Worm (Caenorhabditis elegans): ENCODE data around the gene glb-23.

Gene glb-23

DNA sequence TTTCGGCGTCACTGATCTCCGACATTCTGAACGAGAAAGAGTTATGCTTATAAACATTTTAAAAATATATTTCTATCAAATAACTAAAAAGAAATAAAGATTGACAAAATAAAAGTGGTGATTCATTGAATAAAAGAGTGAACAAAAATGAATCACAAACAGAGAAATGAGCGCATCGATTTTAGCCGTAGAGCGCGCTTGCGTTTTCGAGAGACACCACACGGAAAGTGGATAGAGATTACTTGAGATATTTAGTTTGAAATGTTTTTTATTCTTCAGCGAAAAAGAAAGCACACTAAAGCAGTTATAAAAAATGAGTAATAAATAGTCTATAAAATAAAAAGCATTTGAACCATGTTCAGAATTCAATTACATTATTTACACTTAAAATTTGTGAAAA is 10.9 kb upstream of the glb-23 start, which contains the start of gene cap-1:
cap-1 (minus strand) TSS at position 26 of the 400 bp plus-strand sequence.
- TF ChIP-seq tab-1 (GFP tag; IDR thresholded peaks at IDR 0.05) (no peak), cog-1 (tag; optimal IDR thresholded peaks at IDR 0.05) (peak; percentile 33), flt-1 (GFP tag; IDR thresholded peaks at IDR 0.05) (peak; percentile 60), ref-1 (GFP tag; conservative IDR thresholded peaks at IDR 0.05) (no peak), ztf-23 (GFP tag; IDR thresholded peaks at IDR 0.05) (no peak), med-1 (GFP tag; optimal IDR thresholded peaks at IDR 0.05; ENCODE audit: insufficient read depth) (no peak), T22C8.4 (GFP tag; IDR thresholded peaks at IDR 0.05) (peak; percentile 78), klf-2 (GFP tag; conservative IDR thresholded peaks at IDR 0.05) (no peak)

ce11 chrIV:7228208-7228607 is 8.9 kb upstream of the glb-23 start, which contains the start of gene D2024.5:
Gene D2024.5 (minus strand): TSS chrIV:7228308.
- TF ChIP-seq ztf-23 (GFP tag; IDR thresholded peaks at IDR 0.05), result no peak
- TF ChIP-seq med-1 (GFP tag; optimal IDR thresholded peaks at IDR 0.05; ENCODE audit: insufficient read depth), result no peak
- no peak for TF ChIP-seq cog-1 (tag; optimal IDR thresholded peaks at IDR 0.05)
- no peak for TF ChIP-seq ref-1 (GFP tag; conservative IDR thresholded peaks at IDR 0.05)
- TF ChIP-seq ztf-29 (GFP tag; IDR thresholded peaks at IDR 0.05), result no peak
- no peak for TF ChIP-seq tab-1 (GFP tag; IDR thresholded peaks at IDR 0.05)
- TF ChIP-seq flt-1 (GFP tag; IDR thresholded peaks at IDR 0.05), result no peak
- TF ChIP-seq klf-2 (GFP tag; conservative IDR thresholded peaks at IDR 0.05), result no peak
- TF ChIP-seq T22C8.4 (GFP tag; IDR thresholded peaks at IDR 0.05), result no peak

DNA sequence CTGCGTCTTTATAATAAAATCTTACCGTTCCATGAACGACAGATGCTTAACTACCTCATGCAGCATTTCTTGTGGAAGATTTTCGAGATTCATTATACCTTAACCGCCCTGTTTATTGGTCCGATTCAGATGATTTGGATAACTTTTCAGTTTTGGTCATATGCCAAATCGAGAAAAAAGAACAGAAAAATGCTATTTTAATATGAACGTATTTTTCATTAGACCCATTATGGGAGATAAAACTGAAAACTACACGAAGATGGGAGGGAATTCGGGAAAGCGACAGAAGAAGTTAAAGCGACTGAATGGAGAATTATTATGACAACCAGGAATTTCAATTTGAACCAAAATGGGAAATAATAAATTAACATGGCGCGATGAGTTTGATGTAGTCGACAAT is 7.8 kb upstream of the glb-23 start, which contains the start of gene R13A1.10:
R13A1.10 (minus strand) TSS at position 101 of the 400 bp plus-strand sequence.
- no peak for TF ChIP-seq med-1 (GFP tag; optimal IDR thresholded peaks at IDR 0.05; ENCODE audit: insufficient read depth)

- TF ChIP-seq klf-2 (GFP tag; conservative IDR thresholded peaks at IDR 0.05) (no peak), ztf-29 (GFP tag; IDR thresholded peaks at IDR 0.05) (no peak), med-1 (GFP tag; optimal IDR thresholded peaks at IDR 0.05; ENCODE audit: insufficient read depth) (no peak), flt-1 (GFP tag; IDR thresholded peaks at IDR 0.05) (no peak), T22C8.4 (GFP tag; IDR thresholded peaks at IDR 0.05) (no peak), tab-1 (GFP tag; IDR thresholded peaks at IDR 0.05) (no peak), cog-1 (tag; optimal IDR thresholded peaks at IDR 0.05) (no peak), ref-1 (GFP tag; conservative IDR thresholded peaks at IDR 0.05) (no peak), ztf-23 (GFP tag; IDR thresholded peaks at IDR 0.05) (no peak)
Observed at ce11 chrIV:7222088-7222487, 2.8 kb upstream of the glb-23 start.

DNA sequence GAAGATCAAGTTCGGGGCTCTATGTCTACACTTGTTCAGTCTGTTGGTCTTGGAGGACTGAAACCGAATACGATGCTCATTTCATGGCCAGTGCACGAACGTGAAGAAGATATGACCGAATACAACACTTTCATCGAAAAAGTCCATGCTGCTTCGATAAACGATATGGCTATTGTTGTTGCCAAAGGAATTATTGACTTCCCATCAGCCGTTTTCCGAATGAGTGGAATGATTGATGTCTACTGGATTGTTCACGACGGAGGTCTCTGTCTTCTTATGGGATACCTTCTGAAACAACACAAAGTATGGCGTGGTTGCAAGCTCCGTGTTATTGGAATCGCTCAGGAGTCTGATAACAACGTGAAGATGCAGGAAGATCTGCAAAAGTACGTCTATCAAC is 3.1 kb downstream of the glb-23 start:
- TF ChIP-seq ztf-23 (GFP tag; IDR thresholded peaks at IDR 0.05) (no peak), tab-1 (GFP tag; IDR thresholded peaks at IDR 0.05) (no peak), med-1 (GFP tag; optimal IDR thresholded peaks at IDR 0.05; ENCODE audit: insufficient read depth) (no peak), klf-2 (GFP tag; conservative IDR thresholded peaks at IDR 0.05) (no peak), ref-1 (GFP tag; conservative IDR thresholded peaks at IDR 0.05) (no peak), cog-1 (tag; optimal IDR thresholded peaks at IDR 0.05) (no peak), ztf-29 (GFP tag; IDR thresholded peaks at IDR 0.05) (no peak), flt-1 (GFP tag; IDR thresholded peaks at IDR 0.05) (no peak), T22C8.4 (GFP tag; IDR thresholded peaks at IDR 0.05) (no peak)

DNA sequence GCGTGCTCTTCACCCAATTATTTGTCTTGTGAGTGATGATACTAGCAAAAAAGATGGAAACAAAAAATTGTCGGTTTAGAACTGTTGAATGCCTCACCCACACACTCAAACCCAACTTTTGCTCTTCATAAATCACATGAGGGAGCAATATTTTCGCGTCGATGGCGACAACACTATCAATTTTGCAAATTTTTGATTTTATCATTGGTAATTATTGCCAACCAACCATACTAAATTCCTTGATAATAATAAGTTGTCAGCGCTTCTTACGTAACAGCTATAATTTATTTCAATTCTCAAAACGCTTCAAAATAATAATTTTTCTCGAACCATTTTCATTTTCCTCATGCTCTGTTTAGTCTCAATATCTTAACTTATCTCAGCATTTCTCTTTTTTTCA is 6.5 kb downstream of the glb-23 start:
- TF ChIP-seq ztf-29 (GFP tag; IDR thresholded peaks at IDR 0.05) (no peak), tab-1 (GFP tag; IDR thresholded peaks at IDR 0.05) (no peak), flt-1 (GFP tag; IDR thresholded peaks at IDR 0.05) (no peak), ztf-23 (GFP tag; IDR thresholded peaks at IDR 0.05) (no peak), med-1 (GFP tag; optimal IDR thresholded peaks at IDR 0.05; ENCODE audit: insufficient read depth) (no peak), T22C8.4 (GFP tag; IDR thresholded peaks at IDR 0.05) (no peak), ref-1 (GFP tag; conservative IDR thresholded peaks at IDR 0.05) (no peak), klf-2 (GFP tag; conservative IDR thresholded peaks at IDR 0.05) (no peak), cog-1 (tag; optimal IDR thresholded peaks at IDR 0.05) (no peak)

- TF ChIP-seq klf-2 (GFP tag; conservative IDR thresholded peaks at IDR 0.05) (no peak), med-1 (GFP tag; optimal IDR thresholded peaks at IDR 0.05; ENCODE audit: insufficient read depth) (no peak), ref-1 (GFP tag; conservative IDR thresholded peaks at IDR 0.05) (no peak), cog-1 (tag; optimal IDR thresholded peaks at IDR 0.05) (no peak), tab-1 (GFP tag; IDR thresholded peaks at IDR 0.05) (no peak), ztf-29 (GFP tag; IDR thresholded peaks at IDR 0.05) (no peak), flt-1 (GFP tag; IDR thresholded peaks at IDR 0.05) (no peak), T22C8.4 (GFP tag; IDR thresholded peaks at IDR 0.05) (no peak), ztf-23 (GFP tag; IDR thresholded peaks at IDR 0.05) (no peak)
Observed at ce11 chrIV:7211313-7211712, 8.0 kb downstream of the glb-23 start.

DNA sequence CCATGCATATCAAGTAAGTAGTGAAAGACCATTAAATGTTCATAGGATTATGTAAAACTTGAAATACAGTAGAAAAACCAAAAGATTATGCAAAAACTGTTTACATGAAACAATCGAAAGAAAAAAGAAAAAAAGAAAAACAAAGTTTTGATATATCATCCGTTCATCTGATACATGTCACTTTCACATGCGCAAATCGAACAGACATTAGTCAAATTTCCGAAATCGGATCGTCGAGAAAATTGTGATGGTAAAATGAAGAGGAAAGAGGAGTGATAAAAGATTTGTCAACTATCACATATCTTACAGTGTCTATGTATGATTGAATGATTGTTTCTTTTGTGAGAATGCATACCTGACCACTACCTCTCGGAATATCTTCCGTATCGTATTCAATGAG is 10.3 kb downstream of the glb-23 start:
- TF ChIP-seq ztf-23 (GFP tag; IDR thresholded peaks at IDR 0.05), result no peak
- no peak for TF ChIP-seq cog-1 (tag; optimal IDR thresholded peaks at IDR 0.05)
- no peak for TF ChIP-seq med-1 (GFP tag; optimal IDR thresholded peaks at IDR 0.05; ENCODE audit: insufficient read depth)
- no peak for TF ChIP-seq klf-2 (GFP tag; conservative IDR thresholded peaks at IDR 0.05)
- no peak for TF ChIP-seq flt-1 (GFP tag; IDR thresholded peaks at IDR 0.05)
- TF ChIP-seq ztf-29 (GFP tag; IDR thresholded peaks at IDR 0.05), result no peak
- no peak for TF ChIP-seq ref-1 (GFP tag; conservative IDR thresholded peaks at IDR 0.05)
- no peak for TF ChIP-seq tab-1 (GFP tag; IDR thresholded peaks at IDR 0.05)
- TF ChIP-seq T22C8.4 (GFP tag; IDR thresholded peaks at IDR 0.05), result no peak

DNA sequence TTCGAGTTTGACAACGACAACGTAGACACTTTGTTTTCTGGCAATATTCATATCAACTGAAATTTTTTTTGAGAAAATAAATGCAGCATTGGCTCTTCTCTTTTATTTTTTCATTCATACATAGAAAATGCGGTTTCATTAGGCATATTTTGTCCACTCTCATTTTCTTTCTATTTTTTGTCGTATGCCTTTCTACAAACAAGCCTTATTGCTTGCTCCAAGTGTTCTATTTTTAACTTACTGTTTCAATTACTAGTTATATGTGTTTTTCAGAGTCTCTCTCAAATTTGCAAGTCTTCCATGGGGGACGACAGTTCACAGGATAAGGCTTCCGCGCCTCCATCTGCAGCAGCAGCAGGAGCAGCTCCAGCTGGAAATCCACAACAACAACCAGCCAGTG is 13.3 kb downstream of the glb-23 start, which contains the start of gene kcc-1:
kcc-1 (plus strand) TSS at position 301 of the 400 bp plus-strand sequence.
- TF ChIP-seq ztf-23 (GFP tag; IDR thresholded peaks at IDR 0.05) (no peak), tab-1 (GFP tag; IDR thresholded peaks at IDR 0.05) (no peak), ztf-29 (GFP tag; IDR thresholded peaks at IDR 0.05) (no peak), cog-1 (tag; optimal IDR thresholded peaks at IDR 0.05) (no peak), med-1 (GFP tag; optimal IDR thresholded peaks at IDR 0.05; ENCODE audit: insufficient read depth) (no peak), ref-1 (GFP tag; conservative IDR thresholded peaks at IDR 0.05) (no peak), klf-2 (GFP tag; conservative IDR thresholded peaks at IDR 0.05) (no peak), flt-1 (GFP tag; IDR thresholded peaks at IDR 0.05) (no peak), T22C8.4 (GFP tag; IDR thresholded peaks at IDR 0.05) (no peak)

ce11 chrIV:7203696-7204095 is 15.6 kb downstream of the glb-23 start, which contains the start of gene R13A1.3:
Gene R13A1.3 (plus strand): TSS chrIV:7203996.
- TF ChIP-seq cog-1 (tag; optimal IDR thresholded peaks at IDR 0.05) (no peak), ztf-29 (GFP tag; IDR thresholded peaks at IDR 0.05) (no peak), med-1 (GFP tag; optimal IDR thresholded peaks at IDR 0.05; ENCODE audit: insufficient read depth) (no peak), tab-1 (GFP tag; IDR thresholded peaks at IDR 0.05) (no peak), ztf-23 (GFP tag; IDR thresholded peaks at IDR 0.05) (no peak), ref-1 (GFP tag; conservative IDR thresholded peaks at IDR 0.05) (no peak), klf-2 (GFP tag; conservative IDR thresholded peaks at IDR 0.05) (no peak), T22C8.4 (GFP tag; IDR thresholded peaks at IDR 0.05) (no peak), flt-1 (GFP tag; IDR thresholded peaks at IDR 0.05) (no peak)

Data from whole organism, midembryonic.